Worm (Caenorhabditis elegans) whole organism, L4 larva: ENCODE measurements around the gene lro-1.

ENCODE experiments used
- F26F4.8 ChIP-seq: fragments of 200-800 bp; sonication (Bioruptor generic); conservative IDR thresholded peaks from 2 replicates; pipeline ENCODE4 v1.3.6; 2022; ENCODE audit warnings: missing genetic modification characterization, missing compliant biosample characterization
- F44E2.7 ChIP-seq: fragments of 200-800 bp; sonication (Bioruptor generic); IDR thresholded peaks from 2 replicates; pipeline ENCODE4 v2.1.2; 2022; ENCODE audit warnings: missing genetic modification characterization, missing compliant biosample characterization
- T26A8.4 ChIP-seq: fragments of 200-800 bp; sonication (Bioruptor generic); IDR thresholded peaks from 2 replicates; pipeline ENCODE4 v1.3.6; 2022; ENCODE audit warnings: missing genetic modification characterization, missing compliant biosample characterization
- Y105C5A.15 ChIP-seq: fragments of 200-800 bp; sonication (Bioruptor generic); IDR thresholded peaks from 2 replicates; pipeline ENCODE4 v1.3.6; 2022; ENCODE audit warnings: missing genetic modification characterization, missing compliant biosample characterization
- ZK546.5 ChIP-seq, 2 experiments: sonication (generic microtip); optimal IDR thresholded peaks; 2 replicates each; lab custom pipeline; 2017; ENCODE audit warnings: missing biosample characterization in 2 of 2, missing genetic modification characterization in 2 of 2
- aly-2 ChIP-seq: sonication (generic microtip); optimal IDR thresholded peaks from 2 replicates; lab custom pipeline; 2018; ENCODE audit warnings: missing biosample characterization, missing genetic modification characterization
- arid-1 ChIP-seq: fragments of 200-800 bp; sonication (Bioruptor generic); conservative IDR thresholded peaks from 2 replicates; pipeline ENCODE4 v1.3.6; 2022; ENCODE audit warnings: missing genetic modification reagents, missing genetic modification characterization, missing compliant biosample characterization
- attf-4 ChIP-seq: sonication (generic microtip); optimal IDR thresholded peaks from 3 replicates; lab custom pipeline; 2017; ENCODE audit warnings: missing biosample characterization, missing genetic modification characterization
- ceh-28 ChIP-seq: fragments of 150-350 bp; optimal IDR thresholded peaks from 2 replicates; lab custom pipeline; 2014; ENCODE audit warnings: missing biosample characterization, missing genetic modification reagents, missing genetic modification characterization
- cey-2 ChIP-seq: sonication (generic microtip); optimal IDR thresholded peaks from 3 replicates; lab custom pipeline; 2017; ENCODE audit warnings: missing genetic modification characterization, mild to moderate bottlenecking, missing compliant biosample characterization, antibody characterized with exemption, borderline replicate concordance; ENCODE audit not compliant: insufficient read depth
- daf-12 ChIP-seq: fragments of 150-350 bp; optimal IDR thresholded peaks from 2 replicates; lab custom pipeline; 2014; ENCODE audit warnings: missing biosample characterization, missing genetic modification reagents, missing genetic modification characterization
- daf-16 ChIP-seq, 3 experiments: sonication (generic microtip); optimal IDR thresholded peaks; 2 replicates each; lab custom pipeline; 2016 to 2017; ENCODE audit warnings: missing genetic modification characterization in 3 of 3, missing genetic modification reagents in 3 of 3, mild to moderate bottlenecking in 2 of 3, missing compliant biosample characterization in 2 of 3, missing biosample characterization in 1 of 3, moderate library complexity in 1 of 3
- daf-19 ChIP-seq: fragments of 200-800 bp; sonication (Bioruptor generic); conservative IDR thresholded peaks from 2 replicates; pipeline ENCODE4 v1.3.6; 2022; ENCODE audit warnings: missing genetic modification characterization, missing compliant biosample characterization
- duxl-1 ChIP-seq: sonication (generic microtip); optimal IDR thresholded peaks from 2 replicates; lab custom pipeline; 2016; ENCODE audit warnings: mild to moderate bottlenecking, missing genetic modification characterization, moderate library complexity, missing compliant biosample characterization; ENCODE audit not compliant: poor library complexity
- egl-43 ChIP-seq: fragments of 200-800 bp; sonication (Bioruptor generic); IDR thresholded peaks from 2 replicates; pipeline ENCODE4 v1.3.6; 2022; ENCODE audit warnings: missing genetic modification reagents, missing genetic modification characterization, missing compliant biosample characterization
- fos-1 ChIP-seq: fragments of 150-350 bp; optimal IDR thresholded peaks from 2 replicates; lab custom pipeline; 2014; ENCODE audit warnings: missing biosample characterization, missing genetic modification characterization
- hif-1 ChIP-seq, 2 experiments: sonication (generic microtip); optimal IDR thresholded peaks; 2 replicates each; lab custom pipeline; 2016 to 2017; ENCODE audit warnings: missing compliant biosample characterization in 2 of 2, missing genetic modification characterization in 2 of 2, missing genetic modification reagents in 2 of 2, missing genotype in 2 of 2, mild to moderate bottlenecking in 1 of 2
- hlh-11 ChIP-seq: fragments of 200-800 bp; sonication (Bioruptor generic); optimal IDR thresholded peaks from 2 replicates; lab custom pipeline; 2018; ENCODE audit warnings: mild to moderate bottlenecking, missing genetic modification characterization, missing compliant biosample characterization
- hlh-30 ChIP-seq: sonication (generic microtip); optimal IDR thresholded peaks from 2 replicates; lab custom pipeline; 2017; ENCODE audit warnings: antibody characterized with exemption, mild to moderate bottlenecking, missing genetic modification characterization, missing compliant biosample characterization; ENCODE audit not compliant: insufficient read depth
- lin-1 ChIP-seq: fragments of 200-800 bp; sonication (Bioruptor generic); IDR thresholded peaks from 2 replicates; pipeline ENCODE4 v1.3.6; 2022; ENCODE audit warnings: missing genetic modification reagents, missing genetic modification characterization, missing compliant biosample characterization
- lin-15B ChIP-seq: fragments of 150-350 bp; sonication (generic microtip); optimal IDR thresholded peaks from 3 replicates; lab custom pipeline; 2014; ENCODE audit warnings: missing biosample characterization, missing genetic modification characterization
- lin-29 ChIP-seq: fragments of 200-800 bp; sonication (Bioruptor generic); IDR thresholded peaks from 2 replicates; pipeline ENCODE4 v1.3.6; 2022; ENCODE audit warnings: missing genetic modification reagents, missing genetic modification characterization, missing compliant biosample characterization
- lin-38 ChIP-seq: fragments of 200-800 bp; sonication (Bioruptor generic); IDR thresholded peaks from 2 replicates; pipeline ENCODE4 v1.3.6; 2022; ENCODE audit warnings: missing genetic modification reagents, missing genetic modification characterization, missing compliant biosample characterization
- lir-3 ChIP-seq: sonication (generic microtip); optimal IDR thresholded peaks from 2 replicates; lab custom pipeline; 2016; ENCODE audit warnings: mild to moderate bottlenecking, missing genetic modification characterization, missing compliant biosample characterization
- madf-5 ChIP-seq, 2 experiments: fragments of 200-800 bp; sonication (Bioruptor generic); IDR thresholded peaks; 2 replicates each; pipeline ENCODE4 v1.3.6; 2022; ENCODE audit warnings: missing compliant biosample characterization in 2 of 2, missing genetic modification characterization in 2 of 2
- madf-9 ChIP-seq: fragments of 200-800 bp; sonication (Bioruptor generic); conservative IDR thresholded peaks from 2 replicates; pipeline ENCODE4 v1.3.6; 2022; ENCODE audit warnings: missing genetic modification reagents, missing genetic modification characterization, missing compliant biosample characterization
- mdl-1 ChIP-seq, 2 experiments: fragments of 150-350 bp in 1 of 2; sonication (generic microtip) in 1 of 2; optimal IDR thresholded peaks; 2 replicates each; lab custom pipeline; 2014 to 2017; ENCODE audit warnings: missing biosample characterization in 2 of 2, missing genetic modification characterization in 2 of 2
- mdt-29 ChIP-seq: fragments of 200-800 bp; sonication (Bioruptor generic); IDR thresholded peaks from 2 replicates; pipeline ENCODE4 v1.3.6; 2022; ENCODE audit warnings: missing genetic modification reagents, missing genetic modification characterization, missing compliant biosample characterization
- mxl-2 ChIP-seq: fragments of 200-800 bp; sonication (Bioruptor generic); conservative IDR thresholded peaks from 2 replicates; pipeline ENCODE4 v1.3.6; 2022; ENCODE audit warnings: missing genetic modification reagents, missing genetic modification characterization, missing compliant biosample characterization
- mxl-3 ChIP-seq: fragments of 200-800 bp; sonication (Bioruptor generic); optimal IDR thresholded peaks from 2 replicates; lab custom pipeline; 2018; ENCODE audit warnings: mild to moderate bottlenecking, missing genetic modification characterization, missing compliant biosample characterization
- nhr-10 ChIP-seq: fragments of 150-350 bp; optimal IDR thresholded peaks from 2 replicates; lab custom pipeline; 2014; ENCODE audit warnings: missing biosample characterization, missing genetic modification characterization
- nhr-11 ChIP-seq: fragments of 150-350 bp; optimal IDR thresholded peaks from 2 replicates; lab custom pipeline; 2014; ENCODE audit warnings: missing biosample characterization, missing genetic modification characterization
- nhr-28 ChIP-seq: fragments of 150-350 bp; optimal IDR thresholded peaks from 2 replicates; lab custom pipeline; 2014; ENCODE audit warnings: missing biosample characterization, missing genetic modification characterization
- nhr-41 ChIP-seq: fragments of 200-800 bp; sonication (Bioruptor generic); IDR thresholded peaks from 2 replicates; pipeline ENCODE4 v1.3.6; 2022; ENCODE audit warnings: missing genetic modification reagents, missing genetic modification characterization, missing compliant biosample characterization
- nhr-42 ChIP-seq: fragments of 200-800 bp; sonication (Bioruptor generic); IDR thresholded peaks from 2 replicates; pipeline ENCODE4 v1.3.6; 2022; ENCODE audit warnings: missing genetic modification characterization, missing compliant biosample characterization
- nhr-6 ChIP-seq: fragments of 150-350 bp; optimal IDR thresholded peaks from 2 replicates; lab custom pipeline; 2014; ENCODE audit warnings: missing biosample characterization, missing genetic modification characterization
- nhr-76 ChIP-seq: fragments of 150-350 bp; optimal IDR thresholded peaks from 2 replicates; lab custom pipeline; 2014; ENCODE audit warnings: missing biosample characterization, missing genetic modification characterization
- nhr-77 ChIP-seq: fragments of 150-350 bp; optimal IDR thresholded peaks from 2 replicates; lab custom pipeline; 2014; ENCODE audit warnings: missing biosample characterization, missing genetic modification characterization
- saeg-2 ChIP-seq: fragments of 200-800 bp; sonication (Bioruptor generic); IDR thresholded peaks from 2 replicates; pipeline ENCODE4 v1.3.6; 2022; ENCODE audit warnings: missing genetic modification reagents, missing genetic modification characterization, missing compliant biosample characterization
- sdz-12 ChIP-seq: fragments of 200-800 bp; sonication (Bioruptor generic); optimal IDR thresholded peaks from 2 replicates; lab custom pipeline; 2018; ENCODE audit warnings: mild to moderate bottlenecking, missing genetic modification characterization, missing compliant biosample characterization
- set-16 ChIP-seq: fragments of 200-800 bp; sonication (Bioruptor generic); IDR thresholded peaks from 2 replicates; pipeline ENCODE4 v1.3.6; 2022; ENCODE audit warnings: missing genetic modification reagents, missing genetic modification characterization, missing compliant biosample characterization
- snpc-4 ChIP-seq: fragments of 150-350 bp; optimal IDR thresholded peaks from 2 replicates; lab custom pipeline; 2014; ENCODE audit warnings: missing biosample characterization, missing genetic modification characterization
- spr-1 ChIP-seq: sonication (generic microtip); optimal IDR thresholded peaks from 2 replicates; lab custom pipeline; 2016; ENCODE audit warnings: mild to moderate bottlenecking, missing genetic modification characterization, missing compliant biosample characterization
- zag-1 ChIP-seq: fragments of 150-350 bp; optimal IDR thresholded peaks from 2 replicates; lab custom pipeline; 2014; ENCODE audit warnings: missing biosample characterization, missing genetic modification characterization
- zip-11 ChIP-seq: fragments of 200-800 bp; sonication (Bioruptor generic); IDR thresholded peaks from 2 replicates; pipeline ENCODE4 v1.3.6; 2022; ENCODE audit warnings: missing genetic modification characterization, missing compliant biosample characterization
- ztf-7 ChIP-seq: fragments of 150-350 bp; optimal IDR thresholded peaks from 2 replicates; lab custom pipeline; 2014; ENCODE audit warnings: missing biosample characterization, missing genetic modification characterization

lro-1 gene

ce11 chrX:6253899-6254670 lies 17.8 kb upstream of the lro-1 start (continued):
- no peak for TF ChIP-seq zag-1 (tag; lab: Kevin White, UChicago)
- peak; percentile 49 for TF ChIP-seq ztf-7 (tag; lab: Kevin White, UChicago)
- peak; percentile 61; the same call in 1 of the 2 replicates for TF ChIP-seq saeg-2 (GFP tag; lab: Robert Waterston, UW)
- peak; percentile 42 for TF ChIP-seq nhr-76 (tag; lab: Kevin White, UChicago)
- peak; percentile 25 for TF ChIP-seq lin-38 (GFP tag; lab: Robert Waterston, UW)
- no peak for TF ChIP-seq lin-1 (GFP tag; lab: Robert Waterston, UW)
- TF ChIP-seq mdl-1 (tag; optimal IDR thresholded peaks at IDR 0.05; lab: Kevin White, UChicago), result peak in 1 of 2 experiments; percentile 62
- TF ChIP-seq hif-1 (tag; optimal IDR thresholded peaks at IDR 0.05; lab: Kevin White, UChicago), result peak in 1 of 2 experiments; percentile 90
- TF ChIP-seq mxl-3 (GFP tag; lab: Kevin White, UChicago), result peak; percentile 73
- TF ChIP-seq zip-11 (GFP tag; lab: Robert Waterston, UW), result no peak
- TF ChIP-seq spr-1, result peak; percentile 32
- TF ChIP-seq nhr-11 (tag; lab: Kevin White, UChicago), result peak; percentile 48
- 0 out of 2 replicates have a peak, but pooled peaks have one; percentile 14 for TF ChIP-seq madf-9 (GFP tag; lab: Robert Waterston, UW)
- TF ChIP-seq arid-1 (GFP tag; lab: Robert Waterston, UW), result no peak
- no peak for TF ChIP-seq F26F4.8 (GFP tag; lab: Robert Waterston, UW)
- TF ChIP-seq F44E2.7 (GFP tag; lab: Robert Waterston, UW), result no peak
- 0 out of 2 replicates have a peak, but pooled peaks have one; percentile 61 for TF ChIP-seq egl-43
- peak; percentile 78 for TF ChIP-seq hlh-30 (tag; lab: Kevin White, UChicago)
- no peak for TF ChIP-seq aly-2 (tag; lab: Kevin White, UChicago)
- TF ChIP-seq lir-3 (tag; lab: Kevin White, UChicago), result peak; percentile 23
- TF ChIP-seq nhr-42, result peak; percentile 30; the same call in 1 of the 2 replicates
- TF ChIP-seq, all 104 proteins: peak for 44

ce11 chrX:6254671-6255031 lies 17.2 kb upstream of the lro-1 start:
- TF ChIP-seq cey-2 (no peak), ZK546.5 (tag; optimal IDR thresholded peaks at IDR 0.05; lab: Kevin White, UChicago) (no peak), nhr-28 (tag; lab: Kevin White, UChicago) (no peak), hlh-30 (tag; lab: Kevin White, UChicago) (peak; percentile 25)

- TF ChIP-seq duxl-1, result peak; percentile 52
- no peak for TF ChIP-seq snpc-4 (tag; lab: Kevin White, UChicago)
- peak; percentile 84 for TF ChIP-seq nhr-10 (tag; lab: Kevin White, UChicago)
- no peak for TF ChIP-seq lir-3 (tag; lab: Kevin White, UChicago)
- peak; percentile 45; the same call in 1 of the 2 replicates for TF ChIP-seq set-16 (GFP tag; lab: Robert Waterston, UW)
- peak; percentile 89 for TF ChIP-seq mdt-29 (GFP tag; lab: Robert Waterston, UW)
- TF ChIP-seq mdl-1 (tag; optimal IDR thresholded peaks at IDR 0.05; lab: Kevin White, UChicago), result peak; percentile 49 to 94
- TF ChIP-seq nhr-41 (GFP tag; lab: Robert Waterston, UW), result no peak
- TF ChIP-seq nhr-77 (tag; lab: Kevin White, UChicago), result peak; percentile 78
- TF ChIP-seq daf-16 (GFP tag; optimal IDR thresholded peaks at IDR 0.05; lab: Kevin White, UChicago), result peak; percentile 59 to 96
- peak; percentile 99 for TF ChIP-seq daf-16 (tag; optimal IDR thresholded peaks at IDR 0.05; lab: Kevin White, UChicago)
- no peak for TF ChIP-seq sdz-12 (GFP tag; lab: Kevin White, UChicago)
- no peak for TF ChIP-seq daf-19 (GFP tag; lab: Robert Waterston, UW)
- no peak for TF ChIP-seq daf-12 (tag; lab: Kevin White, UChicago)
- TF ChIP-seq Y105C5A.15 (GFP tag; lab: Robert Waterston, UW), result no peak
- no peak for TF ChIP-seq ceh-28
- no peak for TF ChIP-seq lin-15B (tag; lab: Kevin White, UChicago)
- TF ChIP-seq madf-9 (GFP tag; lab: Robert Waterston, UW), result no peak
- peak; percentile 44 for TF ChIP-seq nhr-6 (tag; lab: Kevin White, UChicago)
- peak; percentile 76 for TF ChIP-seq mxl-2 (GFP tag; lab: Robert Waterston, UW)
- no peak for TF ChIP-seq lin-29
- no peak for TF ChIP-seq attf-4 (tag; lab: Kevin White, UChicago)
- TF ChIP-seq hlh-11 (tag; lab: Kevin White, UChicago), result peak; percentile 99
- TF ChIP-seq fos-1, result peak; percentile 16
- TF ChIP-seq madf-5 (GFP tag; IDR thresholded peaks at IDR 0.05; lab: Robert Waterston, UW), result no peak
- peak; percentile 52 for TF ChIP-seq T26A8.4 (GFP tag; lab: Robert Waterston, UW)
Observed at ce11 chrX:6255561-6255960, 16.3 kb upstream of the lro-1 start.
